Fruit fly (Drosophila melanogaster): ENCODE results near the gene Ect3.

The Ect3 gene

DNA sequence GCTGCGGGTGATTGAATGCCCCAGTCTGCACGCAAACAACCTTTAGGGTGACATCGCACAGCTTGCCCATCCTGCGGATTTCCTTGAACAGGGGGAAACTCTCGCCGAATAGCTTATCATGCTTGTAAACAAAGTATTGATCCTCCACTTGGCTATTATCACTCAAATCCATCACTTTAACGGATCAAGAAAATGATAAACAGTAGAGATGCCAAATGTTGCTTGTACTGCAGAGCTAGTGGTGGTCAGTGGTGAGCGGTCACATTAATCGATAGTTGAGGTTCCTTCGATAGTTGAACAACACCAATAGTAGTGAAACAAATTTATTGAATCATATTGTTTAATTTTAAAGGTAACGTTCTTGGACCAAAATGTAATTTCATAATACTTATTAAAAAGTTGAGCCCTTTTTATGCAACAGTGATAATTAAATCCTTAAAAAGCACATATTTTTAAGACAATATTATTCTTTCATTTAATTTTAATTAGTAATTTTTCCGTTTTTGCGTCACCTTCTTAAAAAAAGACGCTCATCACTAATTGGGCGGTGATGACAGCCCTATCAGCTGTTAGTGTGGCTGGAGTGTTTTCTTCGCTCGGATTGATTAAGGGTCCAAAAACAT is 11.2 kb downstream of the Ect3 start, which contains the start of the genes KLHL18 and GCC185 (continued):
- TF ChIP-seq inv (GFP tag; IDR thresholded peaks at IDR 0.05; ENCODE audit: partially characterized antibody) (peak; percentile 79), CG3838 (GFP tag; optimal IDR thresholded peaks at IDR 0.05) (peak; percentile 6), ind (GFP tag; optimal IDR thresholded peaks at IDR 0.05) (peak; percentile 91), CG10147 (GFP tag; optimal IDR thresholded peaks at IDR 0.05) (peak; percentile 77), phol (tag; optimal IDR thresholded peaks at IDR 0.05) (peak; percentile 87), D19A (tag; optimal IDR thresholded peaks at IDR 0.05) (peak; percentile 61), NK7.1 (GFP tag; optimal IDR thresholded peaks at IDR 0.05) (no peak), CG2889 (GFP tag; IDR thresholded peaks at IDR 0.05) (peak; percentile 59; the same call in 1 of the 3 replicates), MESR4 (GFP tag; optimal IDR thresholded peaks at IDR 0.05) (peak; percentile 53), CG3163 (GFP tag; optimal IDR thresholded peaks at IDR 0.05) (no peak), unc-4 (GFP tag; IDR thresholded peaks at IDR 0.05; ENCODE audit: partially characterized antibody) (peak; percentile 72), Hmr (GFP tag; optimal IDR thresholded peaks at IDR 0.05) (peak; percentile 62), ewg (GFP tag; optimal IDR thresholded peaks at IDR 0.05) (peak; percentile 45), Mrtf (GFP tag; IDR thresholded peaks at IDR 0.05) (0 out of 3 replicates have a peak, but pooled peaks have one; percentile 27), Drgx (GFP tag; IDR thresholded peaks at IDR 0.05) (peak; percentile 30; the same call in 1 of the 2 replicates), gcm2 (GFP tag; optimal IDR thresholded peaks at IDR 0.05) (no peak), CG1529 (GFP tag; optimal IDR thresholded peaks at IDR 0.05) (no peak), CG3847 (GFP tag; IDR thresholded peaks at IDR 0.05) (peak; percentile 90), Nf-YB (GFP tag; optimal IDR thresholded peaks at IDR 0.05) (peak; percentile 44), CG4820 (GFP tag; optimal IDR thresholded peaks at IDR 0.05) (peak; percentile 76), sisA (GFP tag; IDR thresholded peaks at IDR 0.05) (peak; percentile 78), HmgZ (tag; optimal IDR thresholded peaks at IDR 0.05) (peak; percentile 65), ranshi (GFP tag; IDR thresholded peaks at IDR 0.05) (peak; percentile 76; the same call in 1 of the 2 replicates), CG17802 (tag; optimal IDR thresholded peaks at IDR 0.05) (peak; percentile 27), sima (GFP tag; optimal IDR thresholded peaks at IDR 0.05) (no peak), Hr39 (optimal IDR thresholded peaks at IDR 0.05) (no peak), shn (GFP tag; optimal IDR thresholded peaks at IDR 0.05) (peak; percentile 47), CG6272 (GFP tag; IDR thresholded peaks at IDR 0.05) (peak; percentile 84), E2f1 (GFP tag; IDR thresholded peaks at IDR 0.05) (peak; percentile 43; the same call in 1 of the 2 replicates), pb (GFP tag; optimal IDR thresholded peaks at IDR 0.05) (no peak), Dp (GFP tag; optimal IDR thresholded peaks at IDR 0.05) (no peak), CG14050 (GFP tag; IDR thresholded peaks at IDR 0.05) (no peak), grau (tag; optimal IDR thresholded peaks at IDR 0.05) (peak; percentile 83), Med (GFP tag) (peak; percentile 84), Dbx (GFP tag; IDR thresholded peaks at IDR 0.05) (peak; percentile 88; the same call in 2 of the 3 replicates), CG4617 (GFP tag; optimal IDR thresholded peaks at IDR 0.05; ENCODE audit: borderline replicate concordance) (peak; percentile 80), kah (GFP tag; optimal IDR thresholded peaks at IDR 0.05) (no peak), crp (GFP tag; optimal IDR thresholded peaks at IDR 0.05) (peak; percentile 97 to 98), CG10462 (GFP tag; optimal IDR thresholded peaks at IDR 0.05) (peak; percentile 49), run (tag; optimal IDR thresholded peaks at IDR 0.05) (peak; percentile 18), Mes4 (GFP tag; optimal IDR thresholded peaks at IDR 0.05) (no peak), CG12769 (tag; optimal IDR thresholded peaks at IDR 0.05) (no peak), CG15269 (tag; optimal IDR thresholded peaks at IDR 0.05) (no peak), ATbp (GFP tag; optimal IDR thresholded peaks at IDR 0.05) (no peak), tin (GFP tag; optimal IDR thresholded peaks at IDR 0.05) (peak; percentile 83), wdn (GFP tag; IDR thresholded peaks at IDR 0.05) (peak; percentile 48; the same call in 1 of the 2 replicates), slou (GFP tag; optimal IDR thresholded peaks at IDR 0.05) (peak; percentile 65), CG31388 (GFP tag; optimal IDR thresholded peaks at IDR 0.05) (peak; percentile 38), Taf1 (GFP tag; IDR thresholded peaks at IDR 0.05) (peak; percentile 45; the same call in 1 of the 2 replicates), CG31224 (GFP tag; IDR thresholded peaks at IDR 0.05) (peak; percentile 58)

Measured in whole organism, embryonic.